Fruit fly (Drosophila melanogaster): Measurements from ENCODE around the gene Arl2.

The Arl2 gene

dm6 chr3R:8354969-8355368, 14.1 kb downstream of the Arl2 start (continued):
- TF ChIP-seq ro (GFP tag; IDR thresholded peaks at IDR 0.05) (no peak), CG12155 (GFP tag; optimal IDR thresholded peaks at IDR 0.05) (no peak), CG17829 (tag; optimal IDR thresholded peaks at IDR 0.05) (peak; percentile 2), E2f2 (GFP tag; IDR thresholded peaks at IDR 0.05) (no peak), Doc3 (GFP tag; IDR thresholded peaks at IDR 0.05; ENCODE audit: partially characterized antibody) (no peak), Usf (GFP tag; optimal IDR thresholded peaks at IDR 0.05) (no peak), Rx (GFP tag; IDR thresholded peaks at IDR 0.05) (no peak), CG3065 (GFP tag; optimal IDR thresholded peaks at IDR 0.05) (no peak), eyg (GFP tag; optimal IDR thresholded peaks at IDR 0.05) (no peak), CG2678 (tag; optimal IDR thresholded peaks at IDR 0.05) (no peak), CG17385 (GFP tag; optimal IDR thresholded peaks at IDR 0.05) (no peak), Adf1 (GFP tag; IDR thresholded peaks at IDR 0.05) (no peak), H2.0 (GFP tag; IDR thresholded peaks at IDR 0.05) (0 out of 2 replicates have a peak, but pooled peaks have one; percentile 12), Tbp (GFP tag; optimal IDR thresholded peaks at IDR 0.05) (no peak), Asciz (GFP tag; optimal IDR thresholded peaks at IDR 0.05) (peak; percentile 47), otp (GFP tag; IDR thresholded peaks at IDR 0.05) (0 out of 3 replicates have a peak, but pooled peaks have one; percentile 5), Ssrp (tag; optimal IDR thresholded peaks at IDR 0.05) (peak; percentile 49), Dfd (GFP tag; optimal IDR thresholded peaks at IDR 0.05) (no peak), MESR4 (GFP tag; optimal IDR thresholded peaks at IDR 0.05) (no peak), kni (GFP tag; optimal IDR thresholded peaks at IDR 0.05) (no peak), bsh (GFP tag; optimal IDR thresholded peaks at IDR 0.05) (peak in 1 of 2 experiments; percentile 10), CG11504 (tag; optimal IDR thresholded peaks at IDR 0.05) (peak; percentile 42), br (optimal IDR thresholded peaks at IDR 0.05) (no peak), CG12071 (GFP tag; optimal IDR thresholded peaks at IDR 0.05) (no peak), Lim3 (GFP tag; IDR thresholded peaks at IDR 0.05) (no peak), cato (GFP tag; optimal IDR thresholded peaks at IDR 0.05; ENCODE audit: borderline replicate concordance) (no peak), CG13296 (GFP tag; optimal IDR thresholded peaks at IDR 0.05) (no peak), Sry-β (GFP tag; optimal IDR thresholded peaks at IDR 0.05) (no peak), D19A (tag; optimal IDR thresholded peaks at IDR 0.05) (no peak), CG16779 (GFP tag; IDR thresholded peaks at IDR 0.05) (no peak), CG14441 (GFP tag; IDR thresholded peaks at IDR 0.05) (peak; percentile 61), CG14050 (GFP tag; IDR thresholded peaks at IDR 0.05) (peak; percentile 61; the same call in 1 of the 3 replicates), CG1603 (tag; optimal IDR thresholded peaks at IDR 0.05) (peak; percentile 38), YL-1 (GFP tag; optimal IDR thresholded peaks at IDR 0.05) (no peak), CTCF (GFP tag; optimal IDR thresholded peaks at IDR 0.05) (no peak), Mad (GFP tag; optimal IDR thresholded peaks at IDR 0.05) (no peak), Six4 (GFP tag; optimal IDR thresholded peaks at IDR 0.05) (no peak), CG33213 (GFP tag; optimal IDR thresholded peaks at IDR 0.05) (no peak), knrl (GFP tag; IDR thresholded peaks at IDR 0.05; ENCODE audit: partially characterized antibody) (no peak), crp (GFP tag; optimal IDR thresholded peaks at IDR 0.05) (no peak), tap (tag; optimal IDR thresholded peaks at IDR 0.05) (peak; percentile 51), stwl (tag; optimal IDR thresholded peaks at IDR 0.05) (no peak), tgo (GFP tag; IDR thresholded peaks at IDR 0.05) (no peak), HHEX (GFP tag; optimal IDR thresholded peaks at IDR 0.05) (no peak), insv (GFP tag; optimal IDR thresholded peaks at IDR 0.05) (no peak), sqz (GFP tag; optimal IDR thresholded peaks at IDR 0.05) (no peak), CG34422 (GFP tag; IDR thresholded peaks at IDR 0.05) (no peak), HmgZ (tag; optimal IDR thresholded peaks at IDR 0.05) (no peak), sr (GFP tag; IDR thresholded peaks at IDR 0.05) (no peak), CG33557 (GFP tag; optimal IDR thresholded peaks at IDR 0.05) (no peak), Xbp1 (GFP tag; optimal IDR thresholded peaks at IDR 0.05) (peak; percentile 4), CG6765 (GFP tag; optimal IDR thresholded peaks at IDR 0.05) (no peak)

Data from whole organism, embryonic.